Worm (Caenorhabditis elegans) whole organism, L2 larva: ENCODE data around the gene H01M10.2.

Source experiments
- C34F6.9 ChIP-seq: fragments of 150-350 bp; optimal IDR thresholded peaks from 2 replicates; lab custom pipeline; 2014; ENCODE audit warnings: missing biosample characterization, missing genetic modification characterization
- R02D3.7 ChIP-seq: fragments of 150-350 bp; optimal IDR thresholded peaks from 2 replicates; lab custom pipeline; 2014; ENCODE audit warnings: missing biosample characterization, missing genetic modification characterization
- Y55F3AM.14 ChIP-seq: fragments of 200-800 bp; sonication (Bioruptor generic); optimal IDR thresholded peaks from 2 replicates; lab custom pipeline; 2018; ENCODE audit warnings: mild to moderate bottlenecking, missing genetic modification characterization, missing compliant biosample characterization
- alr-1 ChIP-seq: fragments of 150-350 bp; optimal IDR thresholded peaks from 2 replicates; lab custom pipeline; 2014; ENCODE audit warnings: missing biosample characterization, missing genetic modification characterization
- aly-2 ChIP-seq: fragments of 150-350 bp; optimal IDR thresholded peaks from 2 replicates; lab custom pipeline; 2014; ENCODE audit warnings: missing biosample characterization, missing genetic modification characterization
- ama-1 ChIP-seq: fragments of 150-350 bp; optimal IDR thresholded peaks from 2 replicates; lab custom pipeline; 2018; ENCODE audit warnings: inconsistent platforms
- ceh-16 ChIP-seq: fragments of 150-350 bp; optimal IDR thresholded peaks from 2 replicates; lab custom pipeline; 2014; ENCODE audit warnings: missing biosample characterization, missing genetic modification characterization
- ceh-82 ChIP-seq: fragments of 150-350 bp; optimal IDR thresholded peaks from 2 replicates; lab custom pipeline; 2014; ENCODE audit warnings: missing biosample characterization, missing genetic modification characterization
- crh-2 ChIP-seq: sonication (generic microtip); optimal IDR thresholded peaks from 2 replicates; lab custom pipeline; 2017; ENCODE audit warnings: missing biosample characterization, missing genetic modification characterization
- dmd-4 ChIP-seq: sonication (generic microtip); optimal IDR thresholded peaks from 2 replicates; lab custom pipeline; 2017; ENCODE audit warnings: missing biosample characterization, missing genetic modification characterization
- egl-27 ChIP-seq: sonication (generic microtip); optimal IDR thresholded peaks from 3 replicates; lab custom pipeline; 2017; ENCODE audit warnings: missing biosample characterization, missing genetic modification reagents, missing genetic modification characterization
- elt-1 ChIP-seq: fragments of 150-350 bp; optimal IDR thresholded peaks from 2 replicates; lab custom pipeline; 2014; ENCODE audit warnings: missing biosample characterization, missing genetic modification characterization
- elt-3 ChIP-seq: sonication (generic microtip); optimal IDR thresholded peaks from 2 replicates; lab custom pipeline; 2017; ENCODE audit warnings: missing biosample characterization, missing genetic modification characterization
- fos-1 ChIP-seq: fragments of 150-350 bp; optimal IDR thresholded peaks from 2 replicates; lab custom pipeline; 2014; ENCODE audit warnings: missing biosample characterization, missing genetic modification characterization
- gmeb-1 ChIP-seq: fragments of 150-350 bp; optimal IDR thresholded peaks from 2 replicates; lab custom pipeline; 2014; ENCODE audit warnings: missing biosample characterization, missing genetic modification characterization
- lin-11 ChIP-seq: fragments of 150-350 bp; sonication (generic microtip); optimal IDR thresholded peaks from 2 replicates; lab custom pipeline; 2014; ENCODE audit warnings: missing biosample characterization, missing genetic modification characterization, inconsistent platforms, mixed read lengths
- lin-13 ChIP-seq: fragments of 150-350 bp; optimal IDR thresholded peaks from 2 replicates; lab custom pipeline; 2014; ENCODE audit warnings: missing biosample characterization, missing genetic modification reagents, missing genetic modification characterization
- lin-39 ChIP-seq: fragments of 150-350 bp; optimal IDR thresholded peaks from 2 replicates; lab custom pipeline; 2014; ENCODE audit warnings: missing biosample characterization, missing genetic modification reagents, missing genetic modification characterization
- lsy-2 ChIP-seq, 2 experiments: fragments of 150-350 bp in 1 of 2; sonication (generic microtip) in 1 of 2; optimal IDR thresholded peaks; 2 replicates each; lab custom pipeline; 2014 to 2017; ENCODE audit warnings: missing biosample characterization in 2 of 2, missing genetic modification characterization in 2 of 2
- mab-5 ChIP-seq: fragments of 150-350 bp; optimal IDR thresholded peaks from 2 replicates; lab custom pipeline; 2014; ENCODE audit warnings: missing biosample characterization, missing genetic modification characterization
- nhr-10 ChIP-seq: sonication (generic microtip); optimal IDR thresholded peaks from 2 replicates; lab custom pipeline; 2017; ENCODE audit warnings: missing biosample characterization, missing genetic modification characterization
- nhr-12 ChIP-seq: fragments of 150-350 bp; optimal IDR thresholded peaks from 2 replicates; lab custom pipeline; 2014; ENCODE audit warnings: missing biosample characterization, missing genetic modification characterization
- nhr-129 ChIP-seq: fragments of 150-350 bp; optimal IDR thresholded peaks from 2 replicates; lab custom pipeline; 2014; ENCODE audit warnings: missing biosample characterization, missing genetic modification characterization
- nhr-23 ChIP-seq: fragments of 150-350 bp; optimal IDR thresholded peaks from 2 replicates; lab custom pipeline; 2014; ENCODE audit warnings: missing biosample characterization, missing genetic modification reagents, missing genetic modification characterization
- nhr-237 ChIP-seq: fragments of 150-350 bp; optimal IDR thresholded peaks from 2 replicates; lab custom pipeline; 2014; ENCODE audit warnings: missing biosample characterization, missing genetic modification characterization
- nhr-25 ChIP-seq: fragments of 150-350 bp; sonication (generic microtip); optimal IDR thresholded peaks from 3 replicates; lab custom pipeline; 2014; ENCODE audit warnings: missing biosample characterization, missing genetic modification characterization
- nhr-6 ChIP-seq: fragments of 150-350 bp; optimal IDR thresholded peaks from 2 replicates; lab custom pipeline; 2014; ENCODE audit warnings: missing biosample characterization, missing genetic modification characterization
- nhr-77 ChIP-seq: fragments of 150-350 bp; optimal IDR thresholded peaks from 2 replicates; lab custom pipeline; 2014; ENCODE audit warnings: missing biosample characterization, missing genetic modification characterization
- peb-1 ChIP-seq: fragments of 150-350 bp; optimal IDR thresholded peaks from 2 replicates; lab custom pipeline; 2014; ENCODE audit warnings: missing biosample characterization, missing genetic modification characterization
- sem-4 ChIP-seq: fragments of 150-350 bp; optimal IDR thresholded peaks from 2 replicates; lab custom pipeline; 2014; ENCODE audit warnings: missing biosample characterization, missing genetic modification reagents, missing genetic modification characterization
- skn-1 ChIP-seq: sonication (generic microtip); optimal IDR thresholded peaks from 2 replicates; lab custom pipeline; 2017; ENCODE audit warnings: missing biosample characterization, missing genetic modification characterization
- sma-3 ChIP-seq: sonication (generic microtip); optimal IDR thresholded peaks from 2 replicates; lab custom pipeline; 2016; ENCODE audit warnings: missing genetic modification reagents, missing genetic modification characterization, missing compliant biosample characterization
- sma-9 ChIP-seq, 2 experiments: fragments of 150-350 bp in 1 of 2; sonication (generic microtip) in 1 of 2; optimal IDR thresholded peaks; 2 replicates each; lab custom pipeline; 2014 to 2016; ENCODE audit warnings: missing genetic modification characterization in 2 of 2, mild to moderate bottlenecking in 1 of 2, missing biosample characterization in 1 of 2, missing compliant biosample characterization in 1 of 2, missing genetic modification reagents in 1 of 2, moderate library complexity in 1 of 2
- snpc-4 ChIP-seq: fragments of 150-350 bp; optimal IDR thresholded peaks from 2 replicates; lab custom pipeline; 2014; ENCODE audit warnings: missing biosample characterization, missing genetic modification characterization
- unc-55 ChIP-seq: fragments of 150-350 bp; sonication (generic microtip); optimal IDR thresholded peaks from 3 replicates; lab custom pipeline; 2014; ENCODE audit warnings: missing biosample characterization, missing genetic modification reagents, missing genetic modification characterization
- unc-62 ChIP-seq: fragments of 150-350 bp; optimal IDR thresholded peaks from 2 replicates; lab custom pipeline; 2014; ENCODE audit warnings: missing biosample characterization, missing genetic modification reagents, missing genetic modification characterization
- ztf-11 ChIP-seq: sonication (generic microtip); optimal IDR thresholded peaks from 2 replicates; lab custom pipeline; 2017; ENCODE audit warnings: missing biosample characterization, missing genetic modification characterization
- ztf-4 ChIP-seq: fragments of 150-350 bp; optimal IDR thresholded peaks from 2 replicates; lab custom pipeline; 2014; ENCODE audit warnings: missing biosample characterization, missing genetic modification characterization

Gene H01M10.2

ce11 chrX:2585655-2586054, at the start of gene H01M10.2:
Gene H01M10.2, minus strand, starts transcription at chrX:2585755.
- no peak for TF ChIP-seq lin-11 (tag; lab: Kevin White, UChicago)
- TF ChIP-seq dmd-4 (tag; lab: Kevin White, UChicago): no peak
- no peak for TF ChIP-seq elt-1 (tag; lab: Kevin White, UChicago)
- TF ChIP-seq C34F6.9 (tag; lab: Kevin White, UChicago): no peak
- TF ChIP-seq nhr-10 (tag; lab: Kevin White, UChicago): no peak
- TF ChIP-seq ceh-16 (tag; lab: Kevin White, UChicago): no peak
- no peak for TF ChIP-seq nhr-25 (tag; lab: Kevin White, UChicago)
- TF ChIP-seq sem-4 (tag; lab: Kevin White, UChicago): no peak
- TF ChIP-seq peb-1 (tag; lab: Kevin White, UChicago): no peak
- TF ChIP-seq mab-5 (tag; lab: Kevin White, UChicago): no peak
- TF ChIP-seq lin-13 (GFP tag; lab: Kevin White, UChicago): no peak
- no peak for TF ChIP-seq R02D3.7 (tag; lab: Kevin White, UChicago)
- TF ChIP-seq ceh-82 (tag; lab: Kevin White, UChicago): no peak
- no peak for TF ChIP-seq snpc-4 (tag; lab: Kevin White, UChicago)
- TF ChIP-seq ama-1 (lab: Kevin White, UChicago): no peak

- TF ChIP-seq skn-1: no peak
- TF ChIP-seq fos-1 (tag; lab: Kevin White, UChicago): no peak
- no peak for TF ChIP-seq Y55F3AM.14 (GFP tag; lab: Kevin White, UChicago)
- no peak for TF ChIP-seq ztf-4
- TF ChIP-seq unc-62 (GFP tag; lab: Kevin White, UChicago): no peak
- TF ChIP-seq alr-1 (tag; lab: Kevin White, UChicago): no peak
- no peak for TF ChIP-seq elt-3 (tag; lab: Kevin White, UChicago)
- TF ChIP-seq sem-4 (tag; lab: Kevin White, UChicago): no peak
- no peak for TF ChIP-seq ztf-11 (tag; lab: Kevin White, UChicago)
- TF ChIP-seq sma-3 (GFP tag; lab: Kevin White, UChicago): no peak
- no peak for TF ChIP-seq egl-27 (tag; lab: Kevin White, UChicago)
- no peak for TF ChIP-seq nhr-6 (tag; lab: Kevin White, UChicago)
- no peak for TF ChIP-seq sma-9 (GFP tag; optimal IDR thresholded peaks at IDR 0.05; lab: Kevin White, UChicago)
- TF ChIP-seq sma-9 (tag; optimal IDR thresholded peaks at IDR 0.05; lab: Kevin White, UChicago): no peak
- no peak for TF ChIP-seq nhr-237
- no peak for TF ChIP-seq nhr-129
- TF ChIP-seq ceh-82 (tag; lab: Kevin White, UChicago): no peak
Observed at ce11 chrX:2632869-2633268, 47.3 kb upstream of the H01M10.2 start.

DNA sequence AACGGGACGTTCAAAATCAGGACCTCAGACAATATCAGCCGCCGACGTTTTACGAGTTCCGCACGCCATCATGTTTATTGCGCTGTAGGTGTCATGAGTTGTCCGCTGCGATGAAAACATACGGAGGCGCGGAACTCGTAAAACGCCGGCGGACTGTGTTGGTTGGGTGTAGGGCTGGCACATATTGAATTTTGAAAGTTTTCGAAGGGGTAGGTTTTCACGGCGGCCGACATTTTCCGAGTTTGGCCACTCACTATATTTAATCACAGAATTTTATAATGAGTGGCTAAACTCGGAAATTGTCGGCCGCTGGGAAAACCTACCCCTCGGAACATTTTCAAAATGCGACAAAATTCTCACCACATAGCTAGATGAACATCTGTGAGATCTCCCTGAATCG, 40.6 kb upstream of the H01M10.2 start:
- TF ChIP-seq lin-39 (no peak), nhr-10 (tag; lab: Kevin White, UChicago) (no peak), nhr-12 (no peak), unc-55 (GFP tag; lab: Kevin White, UChicago) (no peak), crh-2 (tag; lab: Kevin White, UChicago) (no peak), nhr-6 (tag; lab: Kevin White, UChicago) (no peak), nhr-237 (no peak), skn-1 (no peak), aly-2 (no peak), gmeb-1 (no peak), lin-11 (tag; lab: Kevin White, UChicago) (no peak), elt-3 (tag; lab: Kevin White, UChicago) (no peak), lsy-2 (tag; optimal IDR thresholded peaks at IDR 0.05; lab: Kevin White, UChicago) (no peak), ztf-11 (tag; lab: Kevin White, UChicago) (no peak)

ce11 chrX:2620280-2620679, 34.7 kb upstream of the H01M10.2 start:
- peak; percentile 56 for TF ChIP-seq nhr-129
- TF ChIP-seq gmeb-1: no peak
- no peak for TF ChIP-seq sma-9 (GFP tag; optimal IDR thresholded peaks at IDR 0.05; lab: Kevin White, UChicago)
- TF ChIP-seq sma-9 (tag; optimal IDR thresholded peaks at IDR 0.05; lab: Kevin White, UChicago): no peak

- no peak for TF ChIP-seq nhr-10 (tag; lab: Kevin White, UChicago)
- no peak for TF ChIP-seq lin-11 (tag; lab: Kevin White, UChicago)
- no peak for TF ChIP-seq Y55F3AM.14 (GFP tag; lab: Kevin White, UChicago)
- TF ChIP-seq unc-55 (GFP tag; lab: Kevin White, UChicago): no peak
- no peak for TF ChIP-seq nhr-6 (tag; lab: Kevin White, UChicago)
- no peak for TF ChIP-seq elt-1 (tag; lab: Kevin White, UChicago)
- TF ChIP-seq elt-3 (tag; lab: Kevin White, UChicago): no peak
- no peak for TF ChIP-seq C34F6.9 (tag; lab: Kevin White, UChicago)
- no peak for TF ChIP-seq lin-13 (GFP tag; lab: Kevin White, UChicago)
- no peak for TF ChIP-seq nhr-77 (tag; lab: Kevin White, UChicago)
- no peak for TF ChIP-seq aly-2
- no peak for TF ChIP-seq sma-9 (GFP tag; optimal IDR thresholded peaks at IDR 0.05; lab: Kevin White, UChicago)
- no peak for TF ChIP-seq sma-9 (tag; optimal IDR thresholded peaks at IDR 0.05; lab: Kevin White, UChicago)
- no peak for TF ChIP-seq nhr-23
- TF ChIP-seq nhr-129: no peak
Observed at ce11 chrX:2615626-2616025, 30.1 kb upstream of the H01M10.2 start, which contains the start of gene T03G6.3. Gene T03G6.3, minus strand, starts transcription at chrX:2615726.
